Worm (Caenorhabditis elegans) whole organism, late embryonic: ENCODE results near the gene C48B4.6.

Source experiments
- C38D4.7 ChIP-seq: fragments of 200-800 bp; sonication (Bioruptor generic); optimal IDR thresholded peaks from 2 replicates; lab custom pipeline; 2018; ENCODE audit warnings: mild to moderate bottlenecking, missing genetic modification characterization, moderate library complexity, missing compliant biosample characterization
- K09A11.1 ChIP-seq: sonication (generic microtip); optimal IDR thresholded peaks from 2 replicates; lab custom pipeline; 2017; ENCODE audit warnings: antibody characterized with exemption, mild to moderate bottlenecking, missing genetic modification characterization, missing compliant biosample characterization; ENCODE audit not compliant: insufficient read depth
- ama-1 ChIP-seq: fragments of 150-350 bp; optimal IDR thresholded peaks from 2 replicates; lab custom pipeline; 2014
- ceh-6 ChIP-seq: fragments of 200-800 bp; sonication (Bioruptor generic); optimal IDR thresholded peaks from 2 replicates; lab custom pipeline; 2018; ENCODE audit warnings: mild to moderate bottlenecking, missing genetic modification characterization, missing compliant biosample characterization
- hlh-6 ChIP-seq: sonication (generic microtip); optimal IDR thresholded peaks from 2 replicates; lab custom pipeline; 2016; ENCODE audit warnings: missing genotype, missing genetic modification characterization, missing compliant biosample characterization
- lin-11 ChIP-seq: fragments of 200-800 bp; sonication (Bioruptor generic); optimal IDR thresholded peaks from 2 replicates; lab custom pipeline; 2018; ENCODE audit warnings: mild to moderate bottlenecking, missing genetic modification characterization, missing compliant biosample characterization
- nhr-11 ChIP-seq: fragments of 150-350 bp; optimal IDR thresholded peaks from 2 replicates; lab custom pipeline; 2014; ENCODE audit warnings: missing biosample characterization, missing genetic modification characterization
- nhr-232 ChIP-seq: sonication (generic microtip); optimal IDR thresholded peaks from 2 replicates; lab custom pipeline; 2016; ENCODE audit warnings: missing genetic modification characterization, missing compliant biosample characterization
- npax-4 ChIP-seq: sonication (generic microtip); optimal IDR thresholded peaks from 2 replicates; lab custom pipeline; 2016; ENCODE audit warnings: missing genetic modification characterization, missing compliant biosample characterization
- pat-9 ChIP-seq: fragments of 200-800 bp; sonication (Bioruptor generic); optimal IDR thresholded peaks from 2 replicates; lab custom pipeline; 2018; ENCODE audit warnings: mild to moderate bottlenecking, missing genetic modification characterization, moderate library complexity, missing compliant biosample characterization
- pqm-1 ChIP-seq: sonication (generic microtip); optimal IDR thresholded peaks from 2 replicates; lab custom pipeline; 2016; ENCODE audit warnings: missing genetic modification characterization, missing compliant biosample characterization
- pros-1 ChIP-seq: fragments of 150-350 bp; optimal IDR thresholded peaks from 2 replicates; lab custom pipeline; 2014; ENCODE audit warnings: missing biosample characterization, missing genetic modification reagents, missing genetic modification characterization
- unc-86 ChIP-seq: sonication (generic microtip); optimal IDR thresholded peaks from 2 replicates; lab custom pipeline; 2016; ENCODE audit warnings: missing genetic modification characterization, missing compliant biosample characterization

DNA sequence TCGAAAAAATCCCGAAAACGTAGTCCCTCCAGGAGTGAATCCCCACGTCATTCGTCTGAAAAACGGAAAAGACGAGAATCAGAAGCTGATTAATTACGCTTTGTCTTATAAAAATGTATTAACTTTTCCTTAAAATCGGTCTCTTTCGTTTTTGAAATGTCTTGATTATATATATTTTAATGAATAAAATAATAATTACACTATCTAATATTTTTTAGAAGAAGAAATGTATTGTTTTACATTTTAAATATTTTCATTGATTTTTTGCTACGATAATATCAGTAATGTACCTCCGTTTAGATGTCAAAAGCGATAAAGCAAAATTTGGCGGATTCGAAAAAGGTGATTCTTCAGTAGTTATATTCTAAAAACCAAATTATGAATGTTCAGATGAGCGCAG is 33.1 kb downstream of the C48B4.6 start, which contains the start of gene trpp-3:
- TF ChIP-seq nhr-11 (tag; lab: Kevin White, UChicago), result no peak
- no peak for TF ChIP-seq pqm-1 (tag; lab: Kevin White, UChicago)
- no peak for TF ChIP-seq ama-1 (lab: Kevin White, UChicago)
- no peak for TF ChIP-seq K09A11.1 (tag; lab: Kevin White, UChicago)
- TF ChIP-seq C38D4.7 (GFP tag; lab: Kevin White, UChicago), result no peak
- TF ChIP-seq hlh-6 (tag; lab: Kevin White, UChicago), result no peak
- no peak for TF ChIP-seq ceh-6 (GFP tag; lab: Kevin White, UChicago)
- TF ChIP-seq npax-4 (tag; lab: Kevin White, UChicago), result no peak
- TF ChIP-seq nhr-232 (tag; lab: Kevin White, UChicago), result no peak
- no peak for TF ChIP-seq pat-9 (tag; lab: Kevin White, UChicago)
- no peak for TF ChIP-seq unc-86 (tag; lab: Kevin White, UChicago)
- TF ChIP-seq pros-1 (tag; lab: Kevin White, UChicago), result no peak
- no peak for TF ChIP-seq lin-11 (tag; lab: Kevin White, UChicago)
